Worm (Caenorhabditis elegans) whole organism, L4/young adult: ENCODE results near the gene che-7.

Experiments
- W03F9.2 ChIP-seq: fragments of 150-350 bp; optimal IDR thresholded peaks from 2 replicates; lab custom pipeline; 2014; ENCODE audit warnings: missing biosample characterization, missing genetic modification characterization
- dao-5 ChIP-seq: sonication (generic microtip); optimal IDR thresholded peaks from 2 replicates; lab custom pipeline; 2016; ENCODE audit warnings: missing genotype, missing genetic modification characterization, moderate library complexity, missing compliant biosample characterization
- him-1 ChIP-seq: sonication (generic microtip); optimal IDR thresholded peaks from 2 replicates; lab custom pipeline; 2016; ENCODE audit warnings: missing genotype, missing genetic modification reagents, missing genetic modification characterization, missing compliant biosample characterization

The che-7 gene

ce11 chrV:7969107-7969506 is at the start of gene che-7:
che-7 (minus strand) TSS chrV:7969207.
- TF ChIP-seq him-1 (no peak), W03F9.2 (tag; lab: Kevin White, UChicago) (no peak), dao-5 (tag; lab: Kevin White, UChicago) (no peak)

DNA sequence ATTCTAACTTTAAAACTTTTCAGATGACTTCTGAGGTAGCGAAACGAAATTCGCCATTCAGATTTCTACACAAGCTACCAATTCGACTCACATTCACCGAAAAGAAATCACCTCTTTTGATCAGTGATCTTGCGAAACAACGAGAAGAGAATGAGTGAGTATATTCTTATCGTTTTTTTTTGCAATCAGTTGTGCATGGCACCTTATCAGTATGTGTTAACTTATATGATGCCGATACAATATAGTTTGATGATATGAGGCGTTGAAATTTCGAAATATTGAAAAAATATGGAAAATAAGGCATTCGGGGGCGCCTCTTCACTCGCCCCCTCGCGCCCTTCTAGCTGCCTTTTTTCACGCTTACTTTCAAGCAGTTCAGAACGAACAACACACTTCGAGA is 48.9 kb upstream of the che-7 start:
- TF ChIP-seq W03F9.2 (tag; lab: Kevin White, UChicago) (no peak), him-1 (no peak)

DNA sequence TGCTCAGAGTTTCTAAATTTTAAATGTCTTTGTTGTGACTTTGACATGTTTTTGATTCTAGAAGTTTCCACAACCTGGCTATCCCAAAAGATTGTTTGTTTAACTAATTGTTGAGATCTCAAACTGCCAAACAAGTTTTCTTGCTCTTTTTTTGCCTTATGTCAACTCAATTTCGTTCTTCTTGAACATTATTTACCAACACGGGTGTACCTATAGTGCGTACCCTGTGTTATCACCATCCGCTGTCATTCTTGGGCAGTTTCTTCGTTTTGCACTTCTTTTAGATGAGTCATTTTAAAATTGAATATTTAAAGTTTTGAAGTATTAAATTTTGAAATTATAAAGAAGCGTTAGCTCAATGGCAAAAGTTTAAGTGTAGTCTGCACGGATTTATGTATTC is 47.9 kb upstream of the che-7 start, which contains the start of gene sptl-2:
sptl-2 (plus strand) TSS at position 280 of the 400 bp plus-strand sequence.
- TF ChIP-seq him-1: no peak
- no peak for TF ChIP-seq dao-5 (tag; lab: Kevin White, UChicago)
- no peak for TF ChIP-seq W03F9.2 (tag; lab: Kevin White, UChicago)

- peak; percentile 25 for TF ChIP-seq W03F9.2 (tag; lab: Kevin White, UChicago)
- no peak for TF ChIP-seq dao-5 (tag; lab: Kevin White, UChicago)
- TF ChIP-seq him-1: no peak
These were observed 44.9 kb upstream of the che-7 start, which contains the start of gene Y97E10AR.6 for ce11 chrV:8013901-8014388. Y97E10AR.6 (minus strand) TSS chrV:8013951.

ce11 chrV:8012032-8012431 is 43.0 kb upstream of the che-7 start, which contains the start of gene rpb-9:
rpb-9 (minus strand) TSS chrV:8012345.
- TF ChIP-seq W03F9.2 (tag; lab: Kevin White, UChicago) (no peak), dao-5 (tag; lab: Kevin White, UChicago) (no peak), him-1 (no peak)

DNA sequence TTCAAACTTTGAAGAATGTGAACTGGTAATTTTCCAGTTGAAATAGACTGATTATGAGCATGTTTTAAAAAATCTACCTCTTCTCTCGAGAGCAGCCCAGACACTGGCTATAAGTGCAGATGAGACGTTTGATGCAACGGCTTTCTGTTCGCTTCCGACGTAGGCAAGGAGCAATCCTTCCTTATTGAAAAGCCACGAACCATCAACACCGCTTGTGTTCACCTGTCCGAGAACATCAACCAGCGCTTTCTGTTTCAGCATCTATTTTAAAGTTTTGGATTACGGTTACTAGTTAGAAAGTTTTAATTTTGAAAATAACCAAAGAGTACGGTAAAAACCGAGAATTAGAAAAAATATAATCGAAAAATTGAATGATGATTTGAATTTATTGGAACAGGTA is 41.8 kb upstream of the che-7 start, which contains the start of gene lmtr-2:
lmtr-2 (minus strand) TSS at position 261 of the 400 bp plus-strand sequence.
- TF ChIP-seq him-1: no peak
- no peak for TF ChIP-seq W03F9.2 (tag; lab: Kevin White, UChicago)
- TF ChIP-seq dao-5 (tag; lab: Kevin White, UChicago): no peak

DNA sequence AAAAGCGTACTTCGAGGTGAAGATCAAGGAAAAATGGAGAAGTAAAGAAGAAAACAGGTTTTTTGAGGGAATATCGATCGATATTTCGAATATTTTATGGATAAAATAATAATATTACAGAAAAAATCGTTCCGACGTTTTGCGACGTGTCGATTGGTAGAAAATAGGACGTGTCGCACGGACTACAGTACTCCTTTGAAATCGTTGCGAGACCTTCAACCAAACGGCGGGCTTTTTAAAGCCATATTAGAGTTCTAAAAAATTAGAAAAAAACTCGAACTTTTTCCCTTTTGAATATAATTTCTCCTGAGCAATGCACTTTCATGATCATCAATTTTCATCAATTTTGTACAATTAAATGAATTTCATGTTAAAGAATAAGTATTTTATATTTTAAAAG is 41.1 kb upstream of the che-7 start, which contains the start of gene Y97E10AR.4:
Y97E10AR.4 (minus strand) TSS at position 131 of the 400 bp plus-strand sequence.
- TF ChIP-seq him-1 (no peak), dao-5 (tag; lab: Kevin White, UChicago) (no peak), W03F9.2 (tag; lab: Kevin White, UChicago) (no peak)

DNA sequence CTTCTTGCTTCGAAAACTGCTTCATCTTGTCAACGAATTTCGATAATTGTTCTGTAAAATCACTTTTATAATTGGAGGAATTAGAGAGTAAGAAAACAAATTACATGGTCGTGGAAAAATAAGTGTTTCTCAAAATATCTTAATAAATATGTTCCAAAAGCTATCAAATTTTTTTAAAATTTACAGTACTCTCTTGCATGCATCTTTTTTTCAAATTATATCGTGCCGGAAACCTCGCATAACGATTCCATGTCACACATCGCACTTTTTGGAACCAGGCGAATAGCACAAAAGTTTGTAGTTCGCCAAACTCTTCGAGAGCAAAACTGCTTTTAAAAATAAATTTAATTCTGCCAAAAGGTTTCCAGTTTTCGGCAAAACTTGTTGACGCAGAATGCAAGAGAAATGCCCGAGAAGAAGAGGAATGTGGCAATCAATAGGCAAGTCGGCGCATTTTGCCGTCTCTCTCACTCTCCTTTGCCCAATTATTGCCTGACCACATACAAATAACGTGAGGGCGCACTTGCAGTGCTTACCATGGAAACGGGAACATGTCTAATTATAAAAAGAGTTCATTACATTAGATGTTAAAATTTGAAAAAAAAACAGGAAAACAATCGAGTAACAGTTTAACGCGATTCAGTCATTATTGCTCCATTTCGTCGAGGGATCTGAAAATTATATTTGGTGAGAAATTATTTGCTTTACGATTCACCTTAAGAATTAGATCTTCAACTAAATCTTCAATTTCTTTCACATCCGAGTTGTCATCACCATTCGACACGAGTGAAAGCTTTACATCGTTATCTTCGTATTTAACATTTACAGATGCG is 38.7 kb upstream of the che-7 start, which contains the start of gene Y97E10AR.3:
Y97E10AR.3 (minus strand) TSS at position 51 of the 833 bp plus-strand sequence.
- TF ChIP-seq dao-5 (tag; lab: Kevin White, UChicago) (no peak), W03F9.2 (tag; lab: Kevin White, UChicago) (no peak), him-1 (no peak)

DNA sequence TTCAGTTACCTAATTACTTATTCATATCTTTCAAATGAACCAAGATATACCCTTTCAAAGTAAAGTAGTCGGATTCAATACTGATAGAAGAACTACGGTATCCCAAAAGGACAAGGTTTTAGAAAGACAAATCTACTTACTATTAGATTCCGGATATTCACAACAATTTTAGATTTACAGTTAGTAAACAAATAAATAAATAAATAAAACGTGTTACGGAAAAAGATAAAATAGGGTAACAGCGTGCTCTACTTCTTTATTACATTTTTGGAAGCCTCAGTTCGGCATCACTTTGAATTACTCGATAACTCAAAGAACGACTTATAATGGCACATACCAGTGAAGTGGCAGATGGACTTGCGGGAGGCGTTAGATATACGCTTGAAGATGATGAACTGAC is 36.0 kb upstream of the che-7 start, which contains the start of gene Y97E10AR.8:
Y97E10AR.8 (plus strand) TSS at position 301 of the 400 bp plus-strand sequence.
- no peak for TF ChIP-seq W03F9.2 (tag; lab: Kevin White, UChicago)
- no peak for TF ChIP-seq him-1
- no peak for TF ChIP-seq dao-5 (tag; lab: Kevin White, UChicago)

ce11 chrV:8000929-8001513 is 32.0 kb upstream of the che-7 start, which contains the start of gene Y97E10AR.1:
Y97E10AR.1 (plus strand) TSS chrV:8001463.
- TF ChIP-seq him-1 (peak; percentile 90), W03F9.2 (tag; lab: Kevin White, UChicago) (peak; percentile 74), dao-5 (tag; lab: Kevin White, UChicago) (no peak)

ce11 chrV:7995878-7996277 is 26.9 kb upstream of the che-7 start, which contains the start of gene Y97E10AR.2:
Y97E10AR.2 (plus strand) TSS chrV:7996178.
- TF ChIP-seq him-1: no peak
- no peak for TF ChIP-seq W03F9.2 (tag; lab: Kevin White, UChicago)
- TF ChIP-seq dao-5 (tag; lab: Kevin White, UChicago): no peak

DNA sequence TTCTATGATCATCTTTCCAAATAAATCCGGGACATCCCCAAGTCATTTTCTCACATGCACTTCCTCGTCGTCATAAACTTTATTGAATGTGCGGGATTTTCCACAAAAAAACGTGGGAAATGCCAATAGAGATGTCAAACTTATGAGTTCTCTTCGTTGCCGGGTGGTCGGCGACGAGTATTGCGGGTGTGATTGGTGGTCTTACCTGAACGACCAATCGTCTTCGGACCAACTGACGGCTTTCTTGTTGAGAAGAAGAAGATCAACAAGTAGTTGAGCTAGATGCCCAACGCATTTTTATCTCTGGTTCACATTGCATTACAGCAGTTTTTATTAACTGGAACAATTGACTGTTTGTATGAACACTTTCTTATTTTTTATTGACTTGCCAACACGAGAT is 26.2 kb upstream of the che-7 start:
- TF ChIP-seq him-1: no peak
- TF ChIP-seq dao-5 (tag; lab: Kevin White, UChicago): no peak
- TF ChIP-seq W03F9.2 (tag; lab: Kevin White, UChicago): no peak

ce11 chrV:7994570-7994969 is 25.6 kb upstream of the che-7 start, which contains the start of gene ceh-76:
ceh-76 (minus strand) TSS chrV:7994670.
- TF ChIP-seq him-1: no peak
- TF ChIP-seq dao-5 (tag; lab: Kevin White, UChicago): no peak
- TF ChIP-seq W03F9.2 (tag; lab: Kevin White, UChicago): no peak
